Fruit fly (Drosophila melanogaster): Measurements from ENCODE around the gene Ref1.

dm6 chr3R:7111206-7111858, 31.1 kb upstream of the Ref1 start:
- no peak for TF ChIP-seq CG3407 (GFP tag; optimal IDR thresholded peaks at IDR 0.05)
- no peak for TF ChIP-seq CG14441 (GFP tag; IDR thresholded peaks at IDR 0.05)
- no peak for TF ChIP-seq Hand (GFP tag; optimal IDR thresholded peaks at IDR 0.05)
- TF ChIP-seq CG7963 (GFP tag; IDR thresholded peaks at IDR 0.05; ENCODE audit: partially characterized antibody), result no peak
- TF ChIP-seq dmrt11E (tag; optimal IDR thresholded peaks at IDR 0.05), result no peak
- TF ChIP-seq emc (GFP tag; optimal IDR thresholded peaks at IDR 0.05), result no peak
- TF ChIP-seq psq (GFP tag; optimal IDR thresholded peaks at IDR 0.05), result no peak
- no peak for TF ChIP-seq CoRest (tag; optimal IDR thresholded peaks at IDR 0.05)
- no peak for TF ChIP-seq h (optimal IDR thresholded peaks at IDR 0.05)

Measured in whole organism, embryonic.